Worm (Caenorhabditis elegans): Measurements from ENCODE around the gene nspg-5.
A peak's percentile ranks its signal among the peaks of the same experiment; 100 is the strongest.

nspg-5 gene

DNA sequence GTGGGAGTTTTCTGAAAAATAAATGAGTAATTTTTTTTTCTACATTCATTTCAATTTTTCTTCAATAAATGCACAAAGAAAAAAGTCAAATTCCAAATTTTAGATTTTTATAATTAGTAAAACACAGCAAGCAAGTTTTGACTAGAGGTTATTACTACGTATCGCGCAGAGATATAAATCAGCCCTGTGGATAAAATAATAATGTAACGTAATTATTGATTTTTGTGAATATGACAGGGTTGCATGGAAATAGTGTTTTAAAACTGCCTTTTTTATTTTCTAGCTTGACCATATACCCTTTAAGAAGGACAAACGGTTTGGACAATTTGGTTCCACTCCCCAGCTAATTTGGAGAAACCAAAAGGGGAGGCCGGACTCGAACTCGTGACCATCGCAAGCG is 14.5 kb downstream of the nspg-5 start:
- TF ChIP-seq blmp-1 (tag; optimal IDR thresholded peaks at IDR 0.05; ENCODE audit: insufficient read depth): no peak
- TF ChIP-seq lin-39 (tag; optimal IDR thresholded peaks at IDR 0.05): no peak

DNA sequence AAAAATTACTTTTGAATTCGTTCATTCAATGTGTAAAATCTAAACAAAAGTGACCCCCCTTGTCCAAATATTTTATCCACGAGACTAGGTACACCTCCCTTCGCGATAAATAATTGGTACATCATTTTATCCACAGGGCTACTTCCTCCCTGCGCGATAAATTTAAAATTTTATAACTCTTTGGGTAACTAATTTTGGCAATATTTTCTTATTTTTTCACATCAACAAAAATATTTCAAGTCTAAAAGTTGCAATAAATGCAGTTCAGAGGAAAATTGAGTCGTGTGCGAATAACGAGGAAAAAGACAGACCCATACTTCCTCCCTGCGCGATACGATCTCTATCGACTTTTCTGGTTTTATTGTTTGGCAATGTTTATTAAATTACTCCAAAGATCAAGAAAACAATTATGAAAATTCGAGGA is 15.2 kb downstream of the nspg-5 start:
- peak; percentile 95 for TF ChIP-seq ztf-4 (tag; optimal IDR thresholded peaks at IDR 0.05)
- peak; percentile 95 for TF ChIP-seq Y55F3AM.14 (GFP tag; optimal IDR thresholded peaks at IDR 0.05)
- TF ChIP-seq zag-1 (tag; optimal IDR thresholded peaks at IDR 0.05): peak; percentile 99
- TF ChIP-seq F13H6.1 (tag; optimal IDR thresholded peaks at IDR 0.05): peak; percentile 99
- peak; percentile 93 for TF ChIP-seq gmeb-1 (tag; optimal IDR thresholded peaks at IDR 0.05)
- TF ChIP-seq mab-5 (tag; optimal IDR thresholded peaks at IDR 0.05): peak; percentile 98
- peak; percentile 77 for TF ChIP-seq alr-1 (tag; optimal IDR thresholded peaks at IDR 0.05)
- TF ChIP-seq aly-2 (tag; optimal IDR thresholded peaks at IDR 0.05): peak; percentile 65
- peak; percentile 99 for TF ChIP-seq lin-13 (GFP tag; optimal IDR thresholded peaks at IDR 0.05)
- TF ChIP-seq nhr-21 (tag; optimal IDR thresholded peaks at IDR 0.05): peak; percentile 100
- TF ChIP-seq unc-62 (GFP tag; optimal IDR thresholded peaks at IDR 0.05): peak; percentile 90
- TF ChIP-seq ztf-1 (GFP tag; conservative IDR thresholded peaks at IDR 0.05): no peak
- peak; percentile 75 for TF ChIP-seq blmp-1 (tag; optimal IDR thresholded peaks at IDR 0.05; ENCODE audit: insufficient read depth)
- TF ChIP-seq lin-11 (tag; optimal IDR thresholded peaks at IDR 0.05): peak; percentile 76
- peak; percentile 85 for TF ChIP-seq dmd-4 (tag; optimal IDR thresholded peaks at IDR 0.05)
- peak; percentile 85 for TF ChIP-seq R02D3.7 (tag; optimal IDR thresholded peaks at IDR 0.05)
- TF ChIP-seq ama-1 (optimal IDR thresholded peaks at IDR 0.05): no peak
- peak; percentile 98 for TF ChIP-seq nhr-10 (tag; optimal IDR thresholded peaks at IDR 0.05)
- peak; percentile 84 for TF ChIP-seq mbf-1 (tag; optimal IDR thresholded peaks at IDR 0.05)
- no peak for TF ChIP-seq nhr-23 (tag; optimal IDR thresholded peaks at IDR 0.05)
- TF ChIP-seq unc-39 (tag; optimal IDR thresholded peaks at IDR 0.05): peak; percentile 91
- peak; percentile 95 for TF ChIP-seq ceh-82 (tag; optimal IDR thresholded peaks at IDR 0.05)
- TF ChIP-seq snpc-4 (tag; optimal IDR thresholded peaks at IDR 0.05): peak; percentile 91
- TF ChIP-seq peb-1 (tag; optimal IDR thresholded peaks at IDR 0.05): peak; percentile 79
- TF ChIP-seq egl-27 (tag; optimal IDR thresholded peaks at IDR 0.05): peak; percentile 97
- TF ChIP-seq sma-3 (GFP tag; optimal IDR thresholded peaks at IDR 0.05): peak; percentile 98
- TF ChIP-seq ceh-16 (tag; optimal IDR thresholded peaks at IDR 0.05): peak; percentile 88
- TF ChIP-seq elt-1 (tag; optimal IDR thresholded peaks at IDR 0.05): no peak
- TF ChIP-seq nhr-12 (tag; optimal IDR thresholded peaks at IDR 0.05): peak; percentile 68
- TF ChIP-seq fos-1 (tag; optimal IDR thresholded peaks at IDR 0.05): peak; percentile 99
- TF ChIP-seq lsy-2 (tag; optimal IDR thresholded peaks at IDR 0.05): peak; percentile 96 to 98
- TF ChIP-seq sma-9 (GFP tag; optimal IDR thresholded peaks at IDR 0.05): peak; percentile 98
- peak; percentile 9 for TF ChIP-seq sma-9 (tag; optimal IDR thresholded peaks at IDR 0.05)
- peak; percentile 99 for TF ChIP-seq nhr-6 (tag; optimal IDR thresholded peaks at IDR 0.05)
- TF ChIP-seq nhr-25 (tag; optimal IDR thresholded peaks at IDR 0.05): peak; percentile 99
- TF ChIP-seq elt-3 (tag; optimal IDR thresholded peaks at IDR 0.05): peak; percentile 55
- peak; percentile 89 for TF ChIP-seq nhr-11 (tag; optimal IDR thresholded peaks at IDR 0.05)
- TF ChIP-seq skn-1 (tag; optimal IDR thresholded peaks at IDR 0.05): peak; percentile 96
- TF ChIP-seq mdl-1 (tag; optimal IDR thresholded peaks at IDR 0.05): peak; percentile 89 to 96
- peak; percentile 99 for TF ChIP-seq C34F6.9 (tag; optimal IDR thresholded peaks at IDR 0.05)
- TF ChIP-seq lin-39 (tag; optimal IDR thresholded peaks at IDR 0.05): peak; percentile 96
- TF ChIP-seq crh-2 (tag; optimal IDR thresholded peaks at IDR 0.05): peak; percentile 100
- TF ChIP-seq sem-4 (tag; optimal IDR thresholded peaks at IDR 0.05): peak; percentile 98
- TF ChIP-seq ztf-11 (tag; optimal IDR thresholded peaks at IDR 0.05): peak; percentile 82
- TF ChIP-seq unc-55 (GFP tag; optimal IDR thresholded peaks at IDR 0.05): peak; percentile 100
- peak; percentile 98 for TF ChIP-seq nhr-77 (tag; optimal IDR thresholded peaks at IDR 0.05)
- TF ChIP-seq nhr-237 (tag; optimal IDR thresholded peaks at IDR 0.05): peak; percentile 98
- TF ChIP-seq ZK546.5 (tag; optimal IDR thresholded peaks at IDR 0.05): peak; percentile 81
- TF ChIP-seq nhr-129 (tag; optimal IDR thresholded peaks at IDR 0.05): peak; percentile 99
